Fruit fly (Drosophila melanogaster) whole organism, pupa: ENCODE data around the gene CG14915.
A peak's percentile ranks its signal among the peaks of the same experiment; 100 is the strongest.

Source experiments
- CG10348 ChIP-seq: fragments of 200-800 bp; sonication (Bioruptor generic); IDR thresholded peaks from 2 replicates; pipeline ENCODE4 v1.3.6; 2022; ENCODE audit warnings: missing biosample characterization, missing genetic modification characterization
- CG12605 ChIP-seq: fragments of 200-800 bp; sonication (Bioruptor generic); IDR thresholded peaks from 2 replicates; pipeline ENCODE4 v1.3.6; 2022; ENCODE audit warnings: missing biosample characterization, missing genetic modification characterization
- CG13204 ChIP-seq: fragments of 200-800 bp; sonication (Bioruptor generic); optimal IDR thresholded peaks from 2 replicates; lab custom pipeline; 2018; ENCODE audit warnings: missing biosample characterization, mild to moderate bottlenecking, missing genetic modification characterization, moderate library complexity
- CG14655 ChIP-seq: fragments of 200-800 bp; sonication (Bioruptor generic); optimal IDR thresholded peaks from 3 replicates; lab custom pipeline; 2017; ENCODE audit warnings: mild to moderate bottlenecking, missing biosample characterization, missing genetic modification reagents, missing genetic modification characterization
- CG15710 ChIP-seq: fragments of 200-800 bp; sonication (Bioruptor generic); optimal IDR thresholded peaks from 2 replicates; lab custom pipeline; 2018; ENCODE audit warnings: missing biosample characterization, mild to moderate bottlenecking, missing genetic modification characterization, moderate library complexity
- CG17806 ChIP-seq: fragments of 200-800 bp; sonication (Bioruptor generic); optimal IDR thresholded peaks from 2 replicates; lab custom pipeline; 2018; ENCODE audit warnings: missing biosample characterization, mild to moderate bottlenecking, missing genetic modification characterization, moderate library complexity
- CG32121 ChIP-seq: fragments of 200-800 bp; sonication (Bioruptor generic); IDR thresholded peaks from 2 replicates; pipeline ENCODE4 v1.3.6; 2022; ENCODE audit warnings: missing biosample characterization, missing genetic modification characterization
- CG34367 ChIP-seq: fragments of 200-800 bp; sonication (Bioruptor generic); optimal IDR thresholded peaks from 2 replicates; lab custom pipeline; 2018; ENCODE audit warnings: missing biosample characterization, mild to moderate bottlenecking, missing genetic modification characterization
- CG4496 ChIP-seq: fragments of 200-800 bp; sonication (Bioruptor generic); IDR thresholded peaks from 3 replicates; pipeline ENCODE4 v1.3.6; 2022; ENCODE audit warnings: missing biosample characterization, missing genetic modification characterization
- CG8159 ChIP-seq: fragments of 200-800 bp; sonication (Bioruptor generic); optimal IDR thresholded peaks from 3 replicates; lab custom pipeline; 2018; ENCODE audit warnings: missing biosample characterization, mild to moderate bottlenecking, missing genetic modification characterization, moderate library complexity
- CG8301 ChIP-seq: fragments of 200-800 bp; sonication (Bioruptor generic); optimal IDR thresholded peaks from 2 replicates; lab custom pipeline; 2018; ENCODE audit warnings: missing biosample characterization, mild to moderate bottlenecking, missing genetic modification characterization
- CG9948 ChIP-seq: fragments of 200-800 bp; sonication (Bioruptor generic); optimal IDR thresholded peaks from 2 replicates; lab custom pipeline; 2018; ENCODE audit warnings: missing biosample characterization, mild to moderate bottlenecking, missing genetic modification characterization, moderate library complexity
- D1 ChIP-seq: fragments of 200-800 bp; sonication (Bioruptor generic); optimal IDR thresholded peaks from 2 replicates; lab custom pipeline; 2018; ENCODE audit warnings: missing biosample characterization, mild to moderate bottlenecking, missing genetic modification characterization, moderate library complexity
- EcR ChIP-seq: fragments of 200-800 bp; sonication (Bioruptor generic); optimal IDR thresholded peaks from 3 replicates; lab custom pipeline; 2019; ENCODE audit warnings: missing biosample characterization, missing genetic modification characterization, mild to moderate bottlenecking, moderate library complexity, missing genetic modification reagents
- Ets98B ChIP-seq: fragments of 200-800 bp; sonication (Bioruptor generic); IDR thresholded peaks from 2 replicates; pipeline ENCODE4 v1.3.6; 2022; ENCODE audit warnings: missing biosample characterization, missing genetic modification characterization
- Pif1A ChIP-seq: fragments of 200-800 bp; sonication (Bioruptor generic); optimal IDR thresholded peaks from 3 replicates; lab custom pipeline; 2016; ENCODE audit warnings: missing biosample characterization, missing genetic modification characterization
- Pif1B ChIP-seq: fragments of 200-800 bp; sonication (Bioruptor generic); optimal IDR thresholded peaks from 3 replicates; lab custom pipeline; 2016; ENCODE audit warnings: missing biosample characterization, missing genetic modification characterization
- Snoo ChIP-seq: fragments of 200-800 bp; sonication (Bioruptor generic); optimal IDR thresholded peaks from 3 replicates; lab custom pipeline; 2017; ENCODE audit warnings: missing biosample characterization, mild to moderate bottlenecking, missing genetic modification characterization, inconsistent platforms
- fd96Ca ChIP-seq: fragments of 200-800 bp; sonication (Bioruptor generic); IDR thresholded peaks from 3 replicates; pipeline ENCODE4 v1.3.6; 2022; ENCODE audit warnings: missing biosample characterization, missing genetic modification characterization
- gl ChIP-seq: fragments of 200-800 bp; sonication (Bioruptor generic); optimal IDR thresholded peaks from 2 replicates; lab custom pipeline; 2018; ENCODE audit warnings: missing biosample characterization, mild to moderate bottlenecking, missing genetic modification characterization
- rn ChIP-seq: fragments of 200-800 bp; sonication (Bioruptor generic); IDR thresholded peaks from 2 replicates; pipeline ENCODE4 v1.3.6; 2022; ENCODE audit warnings: missing biosample characterization, missing genetic modification characterization

Gene CG14915

DNA sequence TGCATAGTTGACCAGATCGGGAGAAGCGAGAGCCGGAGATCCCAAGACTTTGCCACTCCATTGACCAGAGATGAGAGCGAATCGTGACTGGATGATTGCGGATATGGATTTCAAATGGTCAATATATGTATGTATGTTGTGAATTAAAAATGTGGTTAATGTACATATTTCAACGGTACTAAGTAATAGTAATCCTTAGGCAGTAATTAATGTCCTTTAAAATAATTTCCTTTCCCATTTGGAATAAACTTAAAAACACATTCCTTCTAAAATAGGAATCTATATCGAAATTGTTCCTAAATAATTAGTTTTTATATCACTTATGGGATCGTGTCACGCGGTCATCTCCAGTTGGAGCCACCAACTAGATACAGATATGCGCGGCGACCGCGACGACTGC, 3.1 kb downstream of the CG14915 start:
- TF ChIP-seq CG12605 (GFP tag; lab: Robert Waterston, UW), result no peak
- peak; percentile 54 for TF ChIP-seq CG34367 (tag; lab: Kevin White, UChicago)
- TF ChIP-seq gl, result no peak
- TF ChIP-seq fd96Ca (GFP tag; lab: Robert Waterston, UW), result no peak
- TF ChIP-seq CG8159 (tag; lab: Kevin White, UChicago), result peak; percentile 48
- TF ChIP-seq CG32121 (GFP tag; lab: Robert Waterston, UW), result no peak
- TF ChIP-seq CG15710 (tag; lab: Kevin White, UChicago), result peak; percentile 59
- TF ChIP-seq Snoo (tag; lab: Kevin White, UChicago), result no peak
- TF ChIP-seq rn (GFP tag; lab: Robert Waterston, UW), result no peak
- TF ChIP-seq Ets98B (GFP tag; lab: Robert Waterston, UW), result no peak
- TF ChIP-seq CG13204, result no peak
- peak; percentile 58 for TF ChIP-seq CG14655 (GFP tag; lab: Kevin White, UChicago)
- TF ChIP-seq CG10348 (GFP tag; lab: Robert Waterston, UW), result no peak
- TF ChIP-seq Pif1A, result peak; percentile 8
- peak; percentile 50 for TF ChIP-seq CG9948 (tag; lab: Kevin White, UChicago)
- no peak for TF ChIP-seq EcR
- TF ChIP-seq CG4496 (GFP tag; lab: Robert Waterston, UW), result no peak
- TF ChIP-seq CG17806, result peak; percentile 9
- no peak for TF ChIP-seq D1 (tag; lab: Kevin White, UChicago)
- no peak for TF ChIP-seq Pif1B (GFP tag; lab: Kevin White, UChicago)
- TF ChIP-seq CG8301 (tag; lab: Kevin White, UChicago), result peak; percentile 62

DNA sequence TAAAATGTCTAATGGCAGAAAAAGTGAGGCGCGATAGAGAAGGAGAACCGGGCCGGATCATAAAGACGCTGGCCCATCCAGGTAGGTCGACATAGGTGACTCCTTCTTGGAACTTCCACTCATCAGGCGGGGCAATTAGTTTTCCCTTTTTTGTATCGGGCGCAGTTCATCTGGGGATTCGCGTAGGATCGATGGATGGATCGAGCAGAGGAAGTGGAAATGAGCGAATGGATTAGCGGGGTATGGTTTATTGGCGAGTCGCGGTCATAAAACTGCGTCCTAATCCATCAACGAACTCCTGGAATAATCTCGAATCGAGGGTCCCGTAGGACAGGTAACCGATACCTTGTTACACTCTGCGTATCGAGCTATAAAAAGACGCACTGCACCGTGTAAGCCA, 4.3 kb downstream of the CG14915 start, which contains the start of gene CG43725:
Gene CG43725 (plus strand): TSS at position 400 of the 400 bp plus-strand sequence.
- TF ChIP-seq gl (no peak), fd96Ca (GFP tag; lab: Robert Waterston, UW) (no peak), CG12605 (GFP tag; lab: Robert Waterston, UW) (no peak), CG14655 (GFP tag; lab: Kevin White, UChicago) (no peak), Pif1B (GFP tag; lab: Kevin White, UChicago) (no peak), CG17806 (no peak), CG15710 (tag; lab: Kevin White, UChicago) (no peak), Snoo (tag; lab: Kevin White, UChicago) (no peak), CG32121 (GFP tag; lab: Robert Waterston, UW) (no peak), CG13204 (no peak), rn (GFP tag; lab: Robert Waterston, UW) (no peak), Pif1A (no peak)

DNA sequence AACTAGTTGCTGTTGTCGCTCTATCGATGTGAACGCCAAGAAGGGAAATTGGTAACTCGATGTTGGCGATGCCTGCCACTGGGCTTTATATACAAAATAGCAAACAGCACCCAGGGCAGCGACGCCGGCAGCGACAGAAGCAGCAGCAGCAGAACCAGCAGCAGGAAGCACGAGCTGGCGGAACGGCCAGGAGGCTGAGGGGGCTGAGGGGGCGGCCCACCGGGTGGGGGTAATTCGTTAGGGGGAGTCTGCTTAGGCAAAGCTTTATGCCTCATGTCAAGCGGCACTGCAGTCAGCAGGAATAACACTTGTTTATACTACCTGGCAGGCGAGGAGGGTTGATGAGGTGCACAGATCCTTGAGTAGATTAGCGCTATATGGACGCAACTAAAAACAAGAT, 10.5 kb downstream of the CG14915 start, which contains the start of gene AstC:
Gene AstC (minus strand): TSS at position 63 of the 400 bp plus-strand sequence.
- TF ChIP-seq CG14655 (GFP tag; lab: Kevin White, UChicago), result no peak
- TF ChIP-seq, all 21 proteins: peak for 0

DNA sequence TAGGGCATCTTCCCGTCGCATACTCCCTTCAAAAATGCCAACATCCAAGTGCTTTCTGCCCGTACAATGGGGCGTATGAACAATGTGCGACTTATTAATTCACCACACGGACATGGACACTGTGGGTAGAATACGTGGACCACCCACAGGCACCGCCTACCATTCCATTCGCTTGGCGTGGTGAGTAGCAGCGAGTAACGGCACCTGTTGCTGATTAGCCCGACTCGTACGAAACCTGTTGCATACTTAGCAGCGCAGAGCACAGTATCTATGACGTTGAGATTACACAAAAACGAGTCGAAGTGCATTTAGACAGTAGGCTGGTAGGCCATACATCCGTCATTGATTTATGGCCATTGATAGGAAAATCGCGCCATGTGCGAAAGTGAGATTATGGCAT, 11.2 kb downstream of the CG14915 start:
- TF ChIP-seq CG32121 (GFP tag; lab: Robert Waterston, UW) (no peak), CG13204 (no peak), CG12605 (GFP tag; lab: Robert Waterston, UW) (peak; percentile 95), rn (GFP tag; lab: Robert Waterston, UW) (no peak)

dm6 chr2L:11085129-11085528, 14.3 kb downstream of the CG14915 start, which contains the start of gene AstCC:
Gene AstCC, minus strand, starts transcription at chr2L:11085229.
- TF ChIP-seq Ets98B (GFP tag; lab: Robert Waterston, UW) (no peak), Pif1A (no peak), Snoo (tag; lab: Kevin White, UChicago) (no peak), EcR (no peak), CG15710 (tag; lab: Kevin White, UChicago) (no peak), CG34367 (tag; lab: Kevin White, UChicago) (no peak), CG10348 (GFP tag; lab: Robert Waterston, UW) (no peak), rn (GFP tag; lab: Robert Waterston, UW) (no peak), fd96Ca (GFP tag; lab: Robert Waterston, UW) (no peak), CG8159 (tag; lab: Kevin White, UChicago) (no peak), CG13204 (no peak)

- TF ChIP-seq CG9948 (tag; lab: Kevin White, UChicago), result no peak
- no peak for TF ChIP-seq EcR
- TF ChIP-seq Ets98B (GFP tag; lab: Robert Waterston, UW), result no peak
- TF ChIP-seq CG10348 (GFP tag; lab: Robert Waterston, UW), result no peak
- TF ChIP-seq gl, result no peak
- no peak for TF ChIP-seq Pif1B (GFP tag; lab: Kevin White, UChicago)
- no peak for TF ChIP-seq Pif1A
- no peak for TF ChIP-seq CG12605 (GFP tag; lab: Robert Waterston, UW)
- no peak for TF ChIP-seq D1 (tag; lab: Kevin White, UChicago)
- TF ChIP-seq CG8301 (tag; lab: Kevin White, UChicago), result no peak
- no peak for TF ChIP-seq Snoo (tag; lab: Kevin White, UChicago)
- no peak for TF ChIP-seq CG15710 (tag; lab: Kevin White, UChicago)
- TF ChIP-seq fd96Ca (GFP tag; lab: Robert Waterston, UW), result 0 out of 3 replicates have a peak, but pooled peaks have one; percentile 31
- no peak for TF ChIP-seq CG14655 (GFP tag; lab: Kevin White, UChicago)
- no peak for TF ChIP-seq rn (GFP tag; lab: Robert Waterston, UW)
- 0 out of 3 replicates have a peak, but pooled peaks have one; percentile 7 for TF ChIP-seq CG4496 (GFP tag; lab: Robert Waterston, UW)
- no peak for TF ChIP-seq CG34367 (tag; lab: Kevin White, UChicago)
Observed at dm6 chr2L:11086357-11086924, 15.6 kb downstream of the CG14915 start, which contains the start of gene CG16854. Gene CG16854, plus strand, starts transcription at chr2L:11086721.
